Worm (Caenorhabditis elegans) whole organism, midembryonic: ENCODE measurements around the gene C18A3.11.
"Not testable (repeated sequence)": the region's sequence is repeated elsewhere in the genome, so short reads cannot be mapped to it uniquely, and the experiment has no call there.

ENCODE experiments used
- T22C8.4 ChIP-seq: fragments of 200-800 bp; sonication (Bioruptor generic); IDR thresholded peaks from 2 replicates; pipeline ENCODE4 v1.3.6; 2022; ENCODE audit warnings: missing genetic modification characterization, missing compliant biosample characterization
- klf-2 ChIP-seq: fragments of 200-800 bp; sonication (Bioruptor generic); conservative IDR thresholded peaks from 2 replicates; pipeline ENCODE4 v1.3.6; 2022; ENCODE audit warnings: missing genetic modification reagents, missing genetic modification characterization, missing compliant biosample characterization
- ref-1 ChIP-seq: fragments of 200-800 bp; sonication (Bioruptor generic); conservative IDR thresholded peaks from 2 replicates; pipeline ENCODE4 v1.3.6; 2022; ENCODE audit warnings: missing genetic modification reagents, missing genetic modification characterization, missing compliant biosample characterization

ce11 chrII:5757656-5758055 is 26.8 kb downstream of the C18A3.11 start, which contains the start of the genes F10C1.3 and F10C1.23:
- not testable (repeated sequence) for TF ChIP-seq T22C8.4; klf-2; ref-1 (GFP tag; lab: Robert Waterston, UW)
